Fruit fly (Drosophila melanogaster): ENCODE data around the gene Hsp68.

Hsp68 gene

dm6 chr3R:24051459-24052165 lies 5.5 kb downstream of the Hsp68 start (continued):
- TF ChIP-seq sug (tag; optimal IDR thresholded peaks at IDR 0.05), result peak; percentile 39
- TF ChIP-seq CG1024 (GFP tag; IDR thresholded peaks at IDR 0.05), result 0 out of 2 replicates have a peak, but pooled peaks have one; percentile 19
- peak; percentile 73 for TF ChIP-seq CG34376 (GFP tag; optimal IDR thresholded peaks at IDR 0.05)
- peak; percentile 10 for TF ChIP-seq CG10431 (GFP tag; optimal IDR thresholded peaks at IDR 0.05)
- TF ChIP-seq CG32532 (GFP tag; IDR thresholded peaks at IDR 0.05), result no peak; the same call in 1 of the 2 replicates
- peak; percentile 11; the same call in 1 of the 2 replicates for TF ChIP-seq amos (GFP tag; IDR thresholded peaks at IDR 0.05; ENCODE audit: partially characterized antibody)
- 0 out of 3 replicates have a peak, but pooled peaks have one; percentile 9 for TF ChIP-seq CG17361 (GFP tag; IDR thresholded peaks at IDR 0.05)
- TF ChIP-seq Med (GFP tag), result peak; percentile 81
- TF ChIP-seq crp (GFP tag; optimal IDR thresholded peaks at IDR 0.05), result peak in 1 of 2 experiments; percentile 26
- TF ChIP-seq CG2120 (GFP tag; optimal IDR thresholded peaks at IDR 0.05), result peak; percentile 26
- TF ChIP-seq pzg (GFP tag; optimal IDR thresholded peaks at IDR 0.05), result peak; percentile 25
- TF ChIP-seq Gug (GFP tag; IDR thresholded peaks at IDR 0.05), result peak; percentile 26; the same call in 1 of the 4 replicates
- 0 out of 3 replicates have a peak, but pooled peaks have one; percentile 15 for TF ChIP-seq sr (GFP tag; IDR thresholded peaks at IDR 0.05)
- TF ChIP-seq pita (GFP tag; optimal IDR thresholded peaks at IDR 0.05), result no peak
- TF ChIP-seq Nf-YC (tag; optimal IDR thresholded peaks at IDR 0.05), result peak; percentile 10
- peak; percentile 83 for TF ChIP-seq Sry-β (GFP tag; optimal IDR thresholded peaks at IDR 0.05)
- peak; percentile 61 for TF ChIP-seq sens (GFP tag)
- TF ChIP-seq dysf (GFP tag; IDR thresholded peaks at IDR 0.05), result peak; percentile 42; the same call in 1 of the 3 replicates
- TF ChIP-seq lab (GFP tag; optimal IDR thresholded peaks at IDR 0.05), result peak; percentile 31
- TF ChIP-seq pan (optimal IDR thresholded peaks at IDR 0.05), result no peak
- peak in 1 of 2 experiments; percentile 41 for TF ChIP-seq pan (GFP tag; optimal IDR thresholded peaks at IDR 0.05 in 1 of 2, IDR thresholded peaks at IDR 0.05 in 1 of 2)
- peak; percentile 85 for TF ChIP-seq MESR4 (GFP tag; optimal IDR thresholded peaks at IDR 0.05)
- TF ChIP-seq Deaf1 (tag; optimal IDR thresholded peaks at IDR 0.05), result peak; percentile 12
- peak in 1 of 2 experiments; percentile 81 for TF ChIP-seq Pdp1 (GFP tag; optimal IDR thresholded peaks at IDR 0.05)
- peak; percentile 38; the same call in 1 of the 2 replicates for TF ChIP-seq CG42726 (GFP tag; IDR thresholded peaks at IDR 0.05; ENCODE audit: partially characterized antibody)
- peak; percentile 29 for TF ChIP-seq vvl (GFP tag; IDR thresholded peaks at IDR 0.05)
- TF ChIP-seq Mrtf (GFP tag; IDR thresholded peaks at IDR 0.05), result 0 out of 3 replicates have a peak, but pooled peaks have one; percentile 4
- TF ChIP-seq row (GFP tag; IDR thresholded peaks at IDR 0.05), result peak; percentile 75
- TF ChIP-seq B-H2 (GFP tag; optimal IDR thresholded peaks at IDR 0.05), result peak; percentile 9
- peak; percentile 3 for TF ChIP-seq CG13296 (GFP tag; optimal IDR thresholded peaks at IDR 0.05)
- TF ChIP-seq Myb (GFP tag; optimal IDR thresholded peaks at IDR 0.05), result peak; percentile 53
- TF ChIP-seq NFAT (GFP tag; IDR thresholded peaks at IDR 0.05), result peak; percentile 79
- TF ChIP-seq Trl (optimal IDR thresholded peaks at IDR 0.05), result no peak
- TF ChIP-seq Trl (GFP tag; optimal IDR thresholded peaks at IDR 0.05), result no peak
- TF ChIP-seq MBD-R2 (GFP tag; IDR thresholded peaks at IDR 0.05), result peak; percentile 32; the same call in 1 of the 2 replicates
- TF ChIP-seq ERR (GFP tag; optimal IDR thresholded peaks at IDR 0.05), result peak; percentile 40
- no peak for TF ChIP-seq ro (GFP tag; IDR thresholded peaks at IDR 0.05)
- TF ChIP-seq abd-A (tag; optimal IDR thresholded peaks at IDR 0.05), result peak; percentile 14
- peak; percentile 63 for TF ChIP-seq Fer1 (GFP tag; optimal IDR thresholded peaks at IDR 0.05)
- no peak for TF ChIP-seq Dip2 (GFP tag; IDR thresholded peaks at IDR 0.05)
- peak; percentile 36 for TF ChIP-seq caup (GFP tag; optimal IDR thresholded peaks at IDR 0.05; ENCODE audit: severe bottlenecking)
- TF ChIP-seq CG10147 (GFP tag; optimal IDR thresholded peaks at IDR 0.05), result no peak

Measured in whole organism, embryonic.